Fruit fly (Drosophila melanogaster): ENCODE results near the gene Axn.

Axn gene

DNA sequence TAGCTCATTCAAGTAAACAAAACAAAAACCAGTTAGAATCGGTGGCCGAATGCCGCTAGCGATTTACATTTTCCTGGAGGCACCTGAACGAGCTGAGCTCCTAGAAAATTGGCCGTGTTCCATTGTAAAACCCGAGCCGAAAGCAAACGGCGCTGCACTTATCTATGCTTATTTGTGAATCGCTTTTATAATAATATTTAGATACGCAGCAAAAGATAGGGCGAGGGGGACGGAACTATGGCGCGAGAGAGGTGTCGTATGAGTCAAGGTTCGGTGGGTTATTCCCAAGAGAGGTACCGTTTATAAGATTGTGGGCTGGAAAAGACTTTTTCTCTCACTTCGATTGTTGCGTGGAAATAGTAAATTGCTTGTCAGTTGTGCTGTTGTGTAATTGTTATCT lies 41.1 kb downstream of the Axn start (continued):
- peak; percentile 66 for TF ChIP-seq Med (GFP tag)
- TF ChIP-seq CG12104 (GFP tag; optimal IDR thresholded peaks at IDR 0.05): no peak
- TF ChIP-seq CG31224 (GFP tag; IDR thresholded peaks at IDR 0.05): no peak
- no peak for TF ChIP-seq E2f1 (GFP tag; IDR thresholded peaks at IDR 0.05)
- TF ChIP-seq tio (GFP tag; optimal IDR thresholded peaks at IDR 0.05): no peak
- TF ChIP-seq CG15479 (GFP tag; optimal IDR thresholded peaks at IDR 0.05): no peak
- TF ChIP-seq gcm2 (GFP tag; optimal IDR thresholded peaks at IDR 0.05): no peak
- no peak for TF ChIP-seq fd3F (GFP tag; optimal IDR thresholded peaks at IDR 0.05)
- no peak for TF ChIP-seq Nf-YC (tag; optimal IDR thresholded peaks at IDR 0.05)
- TF ChIP-seq Hr78 (GFP tag; optimal IDR thresholded peaks at IDR 0.05): no peak
- TF ChIP-seq MTF-1 (GFP tag; optimal IDR thresholded peaks at IDR 0.05; ENCODE audit: borderline replicate concordance): no peak
- no peak for TF ChIP-seq amos (GFP tag; IDR thresholded peaks at IDR 0.05; ENCODE audit: partially characterized antibody)
- TF ChIP-seq CG12942 (GFP tag; optimal IDR thresholded peaks at IDR 0.05): no peak
- TF ChIP-seq Pdp1 (GFP tag; optimal IDR thresholded peaks at IDR 0.05): peak in 1 of 2 experiments; percentile 43
- TF ChIP-seq lmd (GFP tag; IDR thresholded peaks at IDR 0.05): no peak
- TF ChIP-seq hb (GFP tag; IDR thresholded peaks at IDR 0.05; ENCODE audit: partially characterized antibody): no peak
- no peak for TF ChIP-seq Adf1 (GFP tag; IDR thresholded peaks at IDR 0.05)
- TF ChIP-seq mam (GFP tag; optimal IDR thresholded peaks at IDR 0.05): no peak
- no peak for TF ChIP-seq CG8944 (GFP tag; optimal IDR thresholded peaks at IDR 0.05)
- TF ChIP-seq sc (optimal IDR thresholded peaks at IDR 0.05): no peak
- no peak for TF ChIP-seq sc (GFP tag; optimal IDR thresholded peaks at IDR 0.05)
- TF ChIP-seq p53 (GFP tag; optimal IDR thresholded peaks at IDR 0.05): no peak
- TF ChIP-seq CG16815 (GFP tag; optimal IDR thresholded peaks at IDR 0.05): no peak
- TF ChIP-seq chinmo (GFP tag; IDR thresholded peaks at IDR 0.05; ENCODE audit: partially characterized antibody): no peak; the same call in 3 of the 4 replicates
- TF ChIP-seq GATAe (GFP tag; conservative IDR thresholded peaks at IDR 0.05): peak; percentile 51
- no peak for TF ChIP-seq Hey (tag; optimal IDR thresholded peaks at IDR 0.05)
- TF ChIP-seq CG17361 (GFP tag; IDR thresholded peaks at IDR 0.05): no peak

DNA sequence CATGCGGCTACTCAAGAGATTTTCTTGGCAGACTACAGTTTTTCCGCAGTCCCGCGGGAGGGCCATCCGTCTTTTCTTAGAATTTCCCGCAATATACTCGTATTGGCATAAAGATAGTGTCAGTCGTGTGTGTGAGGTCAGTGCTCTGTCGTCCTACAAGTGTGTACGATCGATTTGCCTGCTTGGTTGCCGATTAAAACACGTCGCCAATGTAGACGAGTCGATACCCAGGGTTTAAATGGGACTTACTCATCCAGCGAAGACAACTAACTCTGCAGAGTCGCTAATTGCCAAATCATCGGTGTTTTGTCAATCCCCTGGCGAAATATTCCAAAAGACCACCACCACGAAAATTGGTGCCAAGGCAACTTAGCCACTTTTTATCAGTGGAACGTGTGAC lies 43.4 kb downstream of the Axn start:
- TF ChIP-seq Med (GFP tag) (peak; percentile 23), CG12769 (tag; optimal IDR thresholded peaks at IDR 0.05) (peak; percentile 33), Ets65A (GFP tag) (peak; percentile 3), CG3281 (GFP tag; optimal IDR thresholded peaks at IDR 0.05) (no peak), chm (GFP tag; IDR thresholded peaks at IDR 0.05) (no peak)

- TF ChIP-seq CG6765 (GFP tag; optimal IDR thresholded peaks at IDR 0.05) (no peak), CG17612 (GFP tag; IDR thresholded peaks at IDR 0.05) (peak; percentile 70), CG8290 (GFP tag; optimal IDR thresholded peaks at IDR 0.05) (peak; percentile 64), CG8290 (tag; optimal IDR thresholded peaks at IDR 0.05) (peak in 1 of 2 experiments; percentile 27)
Observed at dm6 chr3R:30070198-30070597, 47.6 kb downstream of the Axn start.

DNA sequence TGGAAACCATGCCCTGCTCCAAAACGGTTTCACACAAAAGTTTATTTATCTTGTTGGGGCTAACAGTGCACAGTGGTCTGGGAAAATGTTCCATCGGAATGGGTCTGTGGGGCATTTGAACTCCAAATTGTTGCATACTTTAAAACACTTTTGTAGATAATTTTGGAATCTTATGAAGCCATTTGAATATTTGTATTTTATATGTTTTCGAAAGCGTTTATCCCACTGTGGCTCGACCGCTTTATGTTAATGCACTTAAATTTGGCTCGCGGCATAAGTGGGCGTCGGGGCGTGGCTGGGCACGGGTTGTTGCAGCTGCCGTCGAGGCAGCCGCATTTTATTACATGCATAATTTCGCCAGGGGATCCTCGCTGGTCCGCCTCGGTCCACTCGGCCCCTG lies 49.2 kb downstream of the Axn start:
- no peak for TF ChIP-seq CG11560 (tag; IDR thresholded peaks at IDR 0.05)
- peak in 1 of 2 experiments; percentile 25 for TF ChIP-seq bsh (GFP tag; optimal IDR thresholded peaks at IDR 0.05)
- no peak for TF ChIP-seq CG12391 (tag; optimal IDR thresholded peaks at IDR 0.05)
- TF ChIP-seq wdn (GFP tag; IDR thresholded peaks at IDR 0.05): no peak
- TF ChIP-seq esg (GFP tag; conservative IDR thresholded peaks at IDR 0.05): no peak
- no peak for TF ChIP-seq CG6765 (GFP tag; optimal IDR thresholded peaks at IDR 0.05)
- TF ChIP-seq dan (GFP tag; IDR thresholded peaks at IDR 0.05): no peak
- no peak for TF ChIP-seq CG11456 (GFP tag; IDR thresholded peaks at IDR 0.05)
- no peak for TF ChIP-seq ham (GFP tag; IDR thresholded peaks at IDR 0.05)
- TF ChIP-seq Awh (GFP tag; IDR thresholded peaks at IDR 0.05): 0 out of 2 replicates have a peak, but pooled peaks have one; percentile 16
- no peak for TF ChIP-seq CG15269 (tag; optimal IDR thresholded peaks at IDR 0.05)
- TF ChIP-seq CG10959 (GFP tag; IDR thresholded peaks at IDR 0.05): 0 out of 2 replicates have a peak, but pooled peaks have one; percentile 6
- TF ChIP-seq CG13287 (GFP tag; IDR thresholded peaks at IDR 0.05; ENCODE audit: partially characterized antibody): no peak
- 0 out of 3 replicates have a peak, but pooled peaks have one; percentile 7 for TF ChIP-seq row (GFP tag; IDR thresholded peaks at IDR 0.05)
- no peak for TF ChIP-seq CG11085 (GFP tag; IDR thresholded peaks at IDR 0.05)
- no peak for TF ChIP-seq trem (tag; optimal IDR thresholded peaks at IDR 0.05)

Measured in whole organism, embryonic.